Worm (Caenorhabditis elegans): ENCODE results near the gene srx-66.

DNA sequence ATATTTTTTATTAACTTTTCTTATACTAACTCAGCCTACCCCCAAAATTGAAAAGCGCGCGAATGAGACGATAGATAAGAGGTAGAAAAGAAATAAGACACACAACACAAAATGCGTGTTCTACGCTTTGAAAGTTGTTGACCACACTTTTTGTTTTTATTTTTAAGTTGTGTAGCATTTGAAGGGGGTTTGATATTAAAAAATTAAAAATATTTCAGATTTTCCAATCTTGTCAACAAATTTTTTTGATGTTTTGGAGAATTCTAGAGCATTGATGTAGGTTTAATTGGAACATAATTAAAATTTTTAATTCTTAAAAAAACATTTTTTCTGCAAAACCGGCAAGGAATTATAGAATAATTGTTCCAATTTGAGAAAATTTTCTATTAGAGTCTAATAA lies 41.8 kb downstream of the srx-66 start, which contains the start of gene cyp-34A6:
- TF ChIP-seq sea-1 (GFP tag; conservative IDR thresholded peaks at IDR 0.05), result no peak
- no peak for TF ChIP-seq hnd-1 (tag; optimal IDR thresholded peaks at IDR 0.05)
- TF ChIP-seq ama-1 (optimal IDR thresholded peaks at IDR 0.05), result no peak
- no peak for TF ChIP-seq tbx-11 (GFP tag; IDR thresholded peaks at IDR 0.05)
- TF ChIP-seq F13C5.2 (tag; optimal IDR thresholded peaks at IDR 0.05), result no peak
- TF ChIP-seq flt-1 (GFP tag; IDR thresholded peaks at IDR 0.05), result no peak
- no peak for TF ChIP-seq hmbx-1 (tag; optimal IDR thresholded peaks at IDR 0.05)
- no peak for TF ChIP-seq scrt-1 (GFP tag; IDR thresholded peaks at IDR 0.05)
- no peak for TF ChIP-seq ets-7 (tag; optimal IDR thresholded peaks at IDR 0.05)
- no peak for TF ChIP-seq pes-1 (GFP tag; IDR thresholded peaks at IDR 0.05)
- TF ChIP-seq B0310.2 (tag; optimal IDR thresholded peaks at IDR 0.05), result no peak
- TF ChIP-seq ceh-13 (GFP tag; optimal IDR thresholded peaks at IDR 0.05), result no peak
- no peak for TF ChIP-seq tra-4 (tag; optimal IDR thresholded peaks at IDR 0.05)

Data from whole organism, early embryonic.